Fruit fly (Drosophila melanogaster) whole organism, embryonic: ENCODE data around the gene Rpn1.

ENCODE experiments used
- Atf6 ChIP-seq: fragments of 200-800 bp; sonication (Bioruptor generic); IDR thresholded peaks from 2 replicates; pipeline ENCODE4 v1.3.6; 2022; ENCODE audit warnings: missing biosample characterization, missing genetic modification characterization
- Awh ChIP-seq: fragments of 200-800 bp; sonication (Bioruptor generic); IDR thresholded peaks from 2 replicates; pipeline ENCODE4, ENCODE4 v1.3.6; 2022; ENCODE audit warnings: missing biosample characterization, missing genetic modification characterization
- Bdp1 ChIP-seq: fragments of 200-800 bp; sonication (Bioruptor generic); optimal IDR thresholded peaks from 3 replicates; lab custom pipeline; 2016; ENCODE audit warnings: missing biosample characterization, missing genetic modification characterization
- CG1233 ChIP-seq: fragments of 200-800 bp; sonication (Bioruptor generic); optimal IDR thresholded peaks from 4 replicates; lab custom pipeline; 2018; ENCODE audit warnings: missing biosample characterization, mild to moderate bottlenecking, missing genetic modification characterization
- CG12391 ChIP-seq: fragments of 200-800 bp; sonication (Bioruptor generic); optimal IDR thresholded peaks from 3 replicates; lab custom pipeline; 2018; ENCODE audit warnings: missing biosample characterization, mild to moderate bottlenecking, missing genetic modification characterization, moderate library complexity
- CG12942 ChIP-seq: fragments of 200-800 bp; sonication (Bioruptor generic); optimal IDR thresholded peaks from 3 replicates; lab custom pipeline; 2016; ENCODE audit warnings: missing biosample characterization, missing genetic modification characterization
- CG13287 ChIP-seq: fragments of 200-800 bp; sonication (Bioruptor generic); IDR thresholded peaks from 2 replicates; pipeline ENCODE4 v1.3.6; 2022; ENCODE audit warnings: missing biosample characterization, missing genetic modification characterization; ENCODE audit not compliant: partially characterized antibody
- CG14014 ChIP-seq: fragments of 200-800 bp; sonication (Bioruptor generic); IDR thresholded peaks from 2 replicates; pipeline ENCODE4 v1.3.6; 2022; ENCODE audit warnings: missing biosample characterization, missing genetic modification characterization
- CG16863 ChIP-seq: fragments of 200-800 bp; sonication (Bioruptor generic); optimal IDR thresholded peaks from 3 replicates; lab custom pipeline; 2016; ENCODE audit warnings: missing biosample characterization, missing genetic modification characterization
- CG17328 ChIP-seq: fragments of 200-800 bp; sonication (Bioruptor generic); IDR thresholded peaks from 2 replicates; pipeline ENCODE4 v1.3.6; 2022; ENCODE audit warnings: missing biosample characterization, missing genetic modification characterization
- CG2678 ChIP-seq: fragments of 200-800 bp; sonication (Bioruptor generic); optimal IDR thresholded peaks from 3 replicates; lab custom pipeline; 2019; ENCODE audit warnings: missing biosample characterization, mild to moderate bottlenecking, missing genetic modification characterization, moderate library complexity
- CG31365 ChIP-seq: fragments of 200-800 bp; sonication (Bioruptor generic); optimal IDR thresholded peaks from 2 replicates; lab custom pipeline; 2018; ENCODE audit warnings: missing biosample characterization, mild to moderate bottlenecking, missing genetic modification characterization
- CG32772 ChIP-seq: fragments of 200-800 bp; sonication (Bioruptor generic); IDR thresholded peaks from 2 replicates; pipeline ENCODE4 v1.3.6; 2022; ENCODE audit warnings: missing biosample characterization, missing genetic modification characterization
- CG33213 ChIP-seq: fragments of 200-800 bp; sonication (Bioruptor generic); optimal IDR thresholded peaks from 3 replicates; lab custom pipeline; 2016; ENCODE audit warnings: missing biosample characterization, missing genetic modification characterization
- CG3407 ChIP-seq: fragments of 200-800 bp; sonication (Bioruptor generic); optimal IDR thresholded peaks from 2 replicates; lab custom pipeline; 2018; ENCODE audit warnings: missing biosample characterization, mild to moderate bottlenecking, missing genetic modification characterization
- CG3995 ChIP-seq: fragments of 200-800 bp; sonication (Bioruptor generic); optimal IDR thresholded peaks from 3 replicates; lab custom pipeline; 2016; ENCODE audit warnings: missing biosample characterization, missing genetic modification characterization
- CG8944 ChIP-seq: fragments of 200-800 bp; sonication (Bioruptor generic); optimal IDR thresholded peaks from 3 replicates; lab custom pipeline; 2016; ENCODE audit warnings: missing biosample characterization, missing genetic modification characterization
- CG9609 ChIP-seq: fragments of 200-800 bp; sonication (Bioruptor generic); optimal IDR thresholded peaks from 3 replicates; lab custom pipeline; 2016; ENCODE audit warnings: missing biosample characterization, missing genetic modification characterization
- CTCF ChIP-seq: fragments of 200-800 bp; sonication (Bioruptor generic); optimal IDR thresholded peaks from 2 replicates; lab custom pipeline; 2017; ENCODE audit warnings: missing biosample characterization, mild to moderate bottlenecking, missing genetic modification characterization, moderate library complexity
- Doc2 ChIP-seq: fragments of 200-800 bp; sonication (Bioruptor generic); IDR thresholded peaks from 2 replicates; pipeline ENCODE4 v1.3.6; 2022; ENCODE audit warnings: missing biosample characterization, missing genetic modification characterization
- Drgx ChIP-seq: fragments of 200-800 bp; sonication (Bioruptor generic); IDR thresholded peaks from 2 replicates; pipeline ENCODE4 v1.3.6; 2022; ENCODE audit warnings: missing biosample characterization, missing genetic modification characterization
- Lhr ChIP-seq: fragments of 200-800 bp; sonication (Bioruptor generic); optimal IDR thresholded peaks from 3 replicates; lab custom pipeline; 2017; ENCODE audit warnings: mild to moderate bottlenecking, missing biosample characterization, missing genetic modification reagents, missing genetic modification characterization
- Lpt ChIP-seq: fragments of >200 bp; optimal IDR thresholded peaks from 2 replicates; lab custom pipeline; 2018; ENCODE audit warnings: missing biosample characterization, missing genetic modification characterization
- Max ChIP-seq: fragments of 200-800 bp; sonication (Bioruptor generic); optimal IDR thresholded peaks from 2 replicates; lab custom pipeline; 2016; ENCODE audit warnings: missing biosample characterization, mild to moderate bottlenecking, missing genetic modification characterization
- Six4 ChIP-seq: fragments of 200-800 bp; sonication (Bioruptor generic); optimal IDR thresholded peaks from 2 replicates; lab custom pipeline; 2016; ENCODE audit warnings: missing biosample characterization, missing genetic modification characterization
- TFAM ChIP-seq: fragments of 200-800 bp; sonication (Bioruptor generic); optimal IDR thresholded peaks from 2 replicates; lab custom pipeline; 2017; ENCODE audit warnings: missing biosample characterization, missing genetic modification characterization, inconsistent platforms
- al ChIP-seq: fragments of 200-800 bp; sonication (Bioruptor generic); IDR thresholded peaks from 2 replicates; pipeline ENCODE4 v1.3.6; 2022; ENCODE audit warnings: missing biosample characterization, missing genetic modification characterization
- az2 ChIP-seq: fragments of 200-800 bp; sonication (Bioruptor generic); optimal IDR thresholded peaks from 3 replicates; lab custom pipeline; 2016; ENCODE audit warnings: missing biosample characterization, missing genetic modification characterization
- cad ChIP-seq: fragments of >200 bp; optimal IDR thresholded peaks from 2 replicates; lab custom pipeline; 2017; ENCODE audit warnings: missing biosample characterization, missing genetic modification characterization
- corto ChIP-seq: fragments of 200-800 bp; sonication (Bioruptor generic); optimal IDR thresholded peaks from 2 replicates; lab custom pipeline; 2016; ENCODE audit warnings: missing biosample characterization, mild to moderate bottlenecking, missing genetic modification characterization, moderate library complexity
- disco-r ChIP-seq: fragments of 200-800 bp; sonication (Bioruptor generic); optimal IDR thresholded peaks from 2 replicates; lab custom pipeline; 2016; ENCODE audit warnings: missing biosample characterization, missing genetic modification characterization
- dm ChIP-seq: fragments of 200-800 bp; sonication (Bioruptor generic); optimal IDR thresholded peaks from 3 replicates; lab custom pipeline; 2016; ENCODE audit warnings: missing biosample characterization, missing genetic modification characterization
- emc ChIP-seq: fragments of 200-800 bp; sonication (Bioruptor generic); optimal IDR thresholded peaks from 2 replicates; lab custom pipeline; 2016; ENCODE audit warnings: missing biosample characterization, missing genetic modification characterization
- en ChIP-seq: fragments of 200-800 bp; sonication (Bioruptor generic); optimal IDR thresholded peaks from 2 replicates; lab custom pipeline; 2016; ENCODE audit warnings: missing biosample characterization, missing genetic modification characterization
- exex ChIP-seq: fragments of 200-800 bp; sonication (Bioruptor generic); optimal IDR thresholded peaks from 4 replicates; lab custom pipeline; 2018; ENCODE audit warnings: missing biosample characterization, mild to moderate bottlenecking, missing genetic modification characterization, moderate library complexity
- fd102C ChIP-seq: fragments of 200-800 bp; sonication (Bioruptor generic); optimal IDR thresholded peaks from 2 replicates; lab custom pipeline; 2018; ENCODE audit warnings: missing biosample characterization, mild to moderate bottlenecking, missing genetic modification characterization, moderate library complexity
- fu2 ChIP-seq: fragments of 200-800 bp; sonication (Bioruptor generic); optimal IDR thresholded peaks from 2 replicates; lab custom pipeline; 2016; ENCODE audit warnings: missing biosample characterization, missing genetic modification characterization
- gsb-n ChIP-seq: fragments of 200-800 bp; sonication (Bioruptor generic); optimal IDR thresholded peaks from 3 replicates; lab custom pipeline; 2018; ENCODE audit warnings: missing biosample characterization, mild to moderate bottlenecking, missing genetic modification characterization
- hb ChIP-seq: fragments of 200-800 bp; sonication (Bioruptor generic); IDR thresholded peaks from 3 replicates; pipeline ENCODE4 v1.3.6; 2022; ENCODE audit warnings: missing biosample characterization, missing genetic modification characterization; ENCODE audit not compliant: partially characterized antibody
- jigr1 ChIP-seq: fragments of 200-800 bp; sonication (Bioruptor generic); IDR thresholded peaks from 3 replicates; pipeline ENCODE4 v1.3.6; 2022; ENCODE audit warnings: missing biosample characterization, missing genetic modification characterization
- jing ChIP-seq: fragments of 200-800 bp; sonication (Bioruptor generic); optimal IDR thresholded peaks from 2 replicates; lab custom pipeline; 2018; ENCODE audit warnings: missing biosample characterization, mild to moderate bottlenecking, missing genetic modification characterization
- mirr ChIP-seq: fragments of 200-800 bp; sonication (Bioruptor generic); optimal IDR thresholded peaks from 3 replicates; lab custom pipeline; 2018; ENCODE audit warnings: missing biosample characterization, mild to moderate bottlenecking, missing genetic modification characterization
- ro ChIP-seq: fragments of 200-800 bp; sonication (Bioruptor generic); IDR thresholded peaks from 2 replicates; pipeline ENCODE4 v1.3.6; 2022; ENCODE audit warnings: missing biosample characterization, missing genetic modification characterization
- scrt ChIP-seq: fragments of 200-800 bp; sonication (Bioruptor generic); optimal IDR thresholded peaks from 2 replicates; lab custom pipeline; 2018; ENCODE audit warnings: missing biosample characterization, mild to moderate bottlenecking, missing genetic modification characterization, moderate library complexity
- seq ChIP-seq: fragments of 200-800 bp; sonication (Bioruptor generic); IDR thresholded peaks from 2 replicates; pipeline ENCODE4 v1.3.6; 2022; ENCODE audit warnings: missing biosample characterization, missing genetic modification characterization
- sqz ChIP-seq: fragments of 200-800 bp; sonication (Bioruptor generic); optimal IDR thresholded peaks from 3 replicates; lab custom pipeline; 2018; ENCODE audit warnings: missing biosample characterization, mild to moderate bottlenecking, missing genetic modification characterization
- sug ChIP-seq: fragments of 200-800 bp; optimal IDR thresholded peaks from 2 replicates; lab custom pipeline; 2019; ENCODE audit warnings: missing biosample characterization, mild to moderate bottlenecking, missing genetic modification characterization, moderate library complexity
- unpg ChIP-seq: fragments of 200-800 bp; sonication (Bioruptor generic); optimal IDR thresholded peaks from 3 replicates; lab custom pipeline; 2018; ENCODE audit warnings: missing biosample characterization, mild to moderate bottlenecking, missing genetic modification characterization, moderate library complexity
- vvl ChIP-seq: fragments of 200-800 bp; sonication (Bioruptor generic); IDR thresholded peaks from 2 replicates; pipeline ENCODE4 v1.3.6; 2022; ENCODE audit warnings: missing biosample characterization, missing genetic modification characterization
- yki ChIP-seq: fragments of >200 bp; optimal IDR thresholded peaks from 3 replicates; lab custom pipeline; 2018

Rpn1 gene

DNA sequence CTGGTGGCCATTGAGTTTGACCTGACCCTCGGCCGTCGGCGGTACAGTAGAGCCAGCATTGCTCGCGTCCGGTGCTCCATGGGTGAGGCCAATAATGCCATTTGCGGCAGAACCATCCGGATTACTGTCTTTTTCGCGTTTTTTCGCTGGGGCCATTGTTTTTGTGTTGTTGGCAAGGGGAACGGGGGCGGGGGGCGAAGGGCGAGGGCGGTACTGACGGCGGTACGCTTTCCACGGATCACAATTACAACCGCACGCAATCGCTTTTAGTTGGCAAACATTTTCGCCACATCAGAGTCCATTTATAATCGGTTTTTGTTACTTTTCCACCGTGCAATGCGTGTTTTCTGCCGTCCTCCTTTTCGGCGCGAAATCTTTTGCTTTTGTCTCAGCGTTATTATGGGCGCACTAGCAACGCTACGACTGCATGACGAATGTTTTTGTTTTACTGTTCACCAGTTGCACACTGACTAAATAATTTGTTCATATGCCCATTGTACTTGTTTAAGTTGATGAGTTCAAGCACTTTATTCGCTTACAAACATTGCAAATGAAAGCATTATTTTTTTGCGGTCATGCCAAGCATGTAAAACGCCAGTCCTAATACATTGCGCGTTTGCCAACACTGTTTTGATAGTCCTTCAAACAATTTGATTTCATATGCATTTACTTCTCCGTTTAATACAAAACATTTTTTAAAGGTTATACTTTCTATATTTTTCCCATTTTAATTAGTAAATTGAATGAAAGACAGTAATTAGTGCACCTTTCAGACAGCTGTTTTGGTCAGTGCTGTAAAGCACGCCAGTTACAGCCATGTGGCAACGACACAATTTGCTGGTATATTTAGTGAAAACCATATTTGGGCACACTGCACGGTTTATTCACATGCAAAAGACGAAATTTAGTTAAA lies 8.2 kb downstream of the Rpn1 start, which contains the start of gene Pfdn6 (continued):
- TF ChIP-seq ro (no peak), az2 (GFP tag; lab: Kevin White, UChicago) (peak; percentile 64), CTCF (GFP tag; lab: Kevin White, UChicago) (no peak), al (GFP tag; lab: Robert Waterston, UW) (peak; percentile 54; the same call in 1 of the 2 replicates), CG12942 (GFP tag; lab: Kevin White, UChicago) (peak; percentile 63), CG8944 (GFP tag; lab: Kevin White, UChicago) (peak; percentile 77), Lpt (no peak), TFAM (GFP tag; lab: Kevin White, UChicago) (no peak), seq (GFP tag; lab: Robert Waterston, UW) (peak; percentile 57; the same call in 1 of the 2 replicates), CG32772 (GFP tag; lab: Robert Waterston, UW) (peak; percentile 81), scrt (GFP tag; lab: Kevin White, UChicago) (no peak), fd102C (GFP tag; lab: Kevin White, UChicago) (no peak), CG9609 (peak; percentile 90), yki (lab: Kevin White, UChicago) (no peak), sqz (GFP tag; lab: Kevin White, UChicago) (no peak), en (peak; percentile 9), CG31365 (tag; lab: Kevin White, UChicago) (no peak), CG14014 (peak; percentile 65; the same call in 1 of the 2 replicates), Awh (GFP tag; lab: Robert Waterston, UW) (peak; percentile 64; the same call in 1 of the 2 replicates), Max (GFP tag; lab: Kevin White, UChicago) (peak; percentile 86), CG16863 (GFP tag; lab: Kevin White, UChicago) (peak; percentile 71), Doc2 (peak; percentile 61; the same call in 1 of the 2 replicates), CG2678 (tag; lab: Kevin White, UChicago) (peak; percentile 39), CG13287 (GFP tag; lab: Robert Waterston, UW) (peak; percentile 76), dm (peak; percentile 63), CG17328 (GFP tag; lab: Robert Waterston, UW) (peak; percentile 68), Lhr (GFP tag; lab: Kevin White, UChicago) (peak; percentile 62), jigr1 (peak; percentile 52; the same call in 1 of the 3 replicates), exex (no peak), gsb-n (tag; lab: Kevin White, UChicago) (no peak), mirr (GFP tag; lab: Kevin White, UChicago) (peak; percentile 43), jing (GFP tag; lab: Kevin White, UChicago) (peak; percentile 39), cad (no peak), Bdp1 (peak; percentile 78), CG3407 (peak; percentile 53), CG33213 (GFP tag; lab: Kevin White, UChicago) (peak; percentile 64), Six4 (GFP tag; lab: Kevin White, UChicago) (peak; percentile 55), CG3995 (GFP tag; lab: Kevin White, UChicago) (peak; percentile 44), Atf6 (peak; percentile 73), unpg (GFP tag; lab: Kevin White, UChicago) (peak; percentile 71), sug (tag; lab: Kevin White, UChicago) (peak; percentile 62), corto (no peak), emc (GFP tag; lab: Kevin White, UChicago) (peak; percentile 74), fu2 (GFP tag; lab: Kevin White, UChicago) (peak; percentile 82), Drgx (GFP tag; lab: Robert Waterston, UW) (peak; percentile 55; the same call in 1 of the 2 replicates), vvl (GFP tag; lab: Robert Waterston, UW) (peak; percentile 85), CG1233 (peak; percentile 47), CG12391 (tag; lab: Kevin White, UChicago) (peak; percentile 80), disco-r (peak; percentile 82), hb (GFP tag; lab: Robert Waterston, UW) (peak; percentile 79; the same call in 2 of the 3 replicates)
